Worm (Caenorhabditis elegans) whole organism, L3 larva: ENCODE measurements around the gene F35D2.1.

Experiments used
- ZK546.5 ChIP-seq: sonication (generic microtip); optimal IDR thresholded peaks from 2 replicates; lab custom pipeline; 2017; ENCODE audit warnings: missing biosample characterization, missing genetic modification characterization
- aly-2 ChIP-seq: fragments of 150-350 bp; optimal IDR thresholded peaks from 2 replicates; lab custom pipeline; 2014; ENCODE audit warnings: missing biosample characterization, missing genetic modification characterization
- ama-1 ChIP-seq: fragments of 150-350 bp; optimal IDR thresholded peaks from 2 replicates; lab custom pipeline; 2018
- ceh-16 ChIP-seq: sonication (generic microtip); optimal IDR thresholded peaks from 2 replicates; lab custom pipeline; 2017; ENCODE audit warnings: missing biosample characterization, missing genetic modification characterization
- ceh-28 ChIP-seq: fragments of 150-350 bp; optimal IDR thresholded peaks from 2 replicates; lab custom pipeline; 2014; ENCODE audit warnings: missing biosample characterization, missing genetic modification reagents, missing genetic modification characterization
- ceh-82 ChIP-seq: fragments of 150-350 bp; optimal IDR thresholded peaks from 2 replicates; lab custom pipeline; 2014; ENCODE audit warnings: missing biosample characterization, missing genetic modification characterization
- ceh-9 ChIP-seq: sonication (generic microtip); optimal IDR thresholded peaks from 2 replicates; lab custom pipeline; 2018; ENCODE audit warnings: missing biosample characterization, missing genetic modification characterization
- egl-27 ChIP-seq: sonication (generic microtip); optimal IDR thresholded peaks from 4 replicates; lab custom pipeline; 2017; ENCODE audit warnings: missing biosample characterization, missing genetic modification reagents, missing genetic modification characterization
- egl-5 ChIP-seq: fragments of 150-350 bp; optimal IDR thresholded peaks from 2 replicates; lab custom pipeline; 2017; ENCODE audit warnings: missing biosample characterization, missing genetic modification reagents, missing genetic modification characterization, inconsistent platforms
- elt-1 ChIP-seq: fragments of 150-350 bp; optimal IDR thresholded peaks from 2 replicates; lab custom pipeline; 2014; ENCODE audit warnings: missing biosample characterization, missing genetic modification characterization
- elt-2 ChIP-seq: sonication (generic microtip); optimal IDR thresholded peaks from 2 replicates; lab custom pipeline; 2016; ENCODE audit warnings: missing genetic modification reagents, mild to moderate bottlenecking, missing genetic modification characterization, missing compliant biosample characterization
- elt-3 ChIP-seq, 3 experiments: fragments of 150-350 bp in 1 of 3; sonication (generic microtip) in 2 of 3; optimal IDR thresholded peaks; 2 replicates in 2 of 3; 4 replicates in 1 of 3; lab custom pipeline; 2014 to 2017; ENCODE audit warnings: missing biosample characterization in 3 of 3, missing genetic modification characterization in 3 of 3
- eor-1 ChIP-seq, 2 experiments: fragments of 150-350 bp; optimal IDR thresholded peaks; 2 replicates each; lab custom pipeline; 2014 to 2018; ENCODE audit warnings: missing biosample characterization in 2 of 2, missing genetic modification characterization in 2 of 2
- fkh-10 ChIP-seq: sonication (generic microtip); optimal IDR thresholded peaks from 2 replicates; lab custom pipeline; 2017; ENCODE audit warnings: missing biosample characterization, missing genetic modification reagents, missing genetic modification characterization
- fkh-2 ChIP-seq: fragments of 150-350 bp; optimal IDR thresholded peaks from 2 replicates; lab custom pipeline; 2014; ENCODE audit warnings: missing biosample characterization, missing genetic modification reagents, missing genetic modification characterization
- fos-1 ChIP-seq: fragments of 150-350 bp; optimal IDR thresholded peaks from 2 replicates; lab custom pipeline; 2014; ENCODE audit warnings: missing biosample characterization, missing genetic modification characterization
- jun-1 ChIP-seq: fragments of 150-350 bp; optimal IDR thresholded peaks from 2 replicates; lab custom pipeline; 2014; ENCODE audit warnings: missing biosample characterization, missing genetic modification reagents, missing genetic modification characterization
- lin-15B ChIP-seq: fragments of 150-350 bp; optimal IDR thresholded peaks from 2 replicates; lab custom pipeline; 2014; ENCODE audit warnings: missing biosample characterization, missing genetic modification characterization
- lin-39 ChIP-seq: fragments of 150-350 bp; optimal IDR thresholded peaks from 2 replicates; lab custom pipeline; 2018; ENCODE audit warnings: missing biosample characterization, missing genetic modification reagents, missing genetic modification characterization
- lsy-12 ChIP-seq: sonication (generic microtip); optimal IDR thresholded peaks from 2 replicates; lab custom pipeline; 2016; ENCODE audit warnings: mild to moderate bottlenecking, missing genetic modification characterization, missing compliant biosample characterization
- mdl-1 ChIP-seq: fragments of 150-350 bp; optimal IDR thresholded peaks from 2 replicates; lab custom pipeline; 2014; ENCODE audit warnings: missing biosample characterization, missing genetic modification characterization
- mml-1 ChIP-seq: fragments of 150-350 bp; sonication (generic microtip); optimal IDR thresholded peaks from 3 replicates; lab custom pipeline; 2014; ENCODE audit warnings: missing biosample characterization, missing genetic modification characterization
- nfya-1 ChIP-seq: sonication (generic microtip); optimal IDR thresholded peaks from 2 replicates; lab custom pipeline; 2017; ENCODE audit warnings: missing genetic modification characterization, mild to moderate bottlenecking, missing compliant biosample characterization, antibody characterized with exemption, moderate library complexity; ENCODE audit not compliant: insufficient read depth
- nhr-11 ChIP-seq: fragments of 150-350 bp; optimal IDR thresholded peaks from 2 replicates; lab custom pipeline; 2014; ENCODE audit warnings: missing biosample characterization, missing genetic modification characterization
- nhr-12 ChIP-seq: fragments of 150-350 bp; optimal IDR thresholded peaks from 2 replicates; lab custom pipeline; 2014; ENCODE audit warnings: missing biosample characterization, missing genetic modification characterization
- nhr-23 ChIP-seq: fragments of 150-350 bp; optimal IDR thresholded peaks from 2 replicates; lab custom pipeline; 2014; ENCODE audit warnings: missing biosample characterization, missing genetic modification reagents, missing genetic modification characterization
- nhr-25 ChIP-seq: sonication (generic microtip); optimal IDR thresholded peaks from 2 replicates; lab custom pipeline; 2017; ENCODE audit warnings: missing biosample characterization, missing genetic modification characterization
- nhr-28 ChIP-seq: fragments of 150-350 bp; optimal IDR thresholded peaks from 2 replicates; lab custom pipeline; 2014; ENCODE audit warnings: missing biosample characterization, missing genetic modification characterization
- nhr-43 ChIP-seq: sonication (generic microtip); optimal IDR thresholded peaks from 2 replicates; lab custom pipeline; 2016; ENCODE audit warnings: mild to moderate bottlenecking, missing genetic modification characterization, missing compliant biosample characterization; ENCODE audit not compliant: poor library complexity, severe bottlenecking
- nhr-67 ChIP-seq: fragments of 150-350 bp; optimal IDR thresholded peaks from 2 replicates; lab custom pipeline; 2014; ENCODE audit warnings: missing biosample characterization, missing genetic modification characterization
- nhr-76 ChIP-seq: fragments of 150-350 bp; sonication (generic microtip); optimal IDR thresholded peaks from 5 replicates; lab custom pipeline; 2014; ENCODE audit warnings: missing biosample characterization, missing genetic modification characterization
- nhr-77 ChIP-seq: fragments of 150-350 bp; optimal IDR thresholded peaks from 2 replicates; lab custom pipeline; 2014; ENCODE audit warnings: missing biosample characterization, missing genetic modification characterization
- pha-4 ChIP-seq: fragments of 150-350 bp; optimal IDR thresholded peaks from 2 replicates; lab custom pipeline; 2014; ENCODE audit warnings: missing biosample characterization, missing genetic modification reagents, missing genetic modification characterization
- pqm-1 ChIP-seq: fragments of 150-350 bp; optimal IDR thresholded peaks from 2 replicates; lab custom pipeline; 2017; ENCODE audit warnings: missing biosample characterization, missing genetic modification characterization, inconsistent platforms
- sea-2 ChIP-seq: fragments of 150-350 bp; sonication (generic microtip); optimal IDR thresholded peaks from 4 replicates; lab custom pipeline; 2014; ENCODE audit warnings: missing biosample characterization, missing genetic modification reagents, missing genetic modification characterization
- skn-1 ChIP-seq: fragments of 150-350 bp; optimal IDR thresholded peaks from 2 replicates; lab custom pipeline; 2014; ENCODE audit warnings: missing biosample characterization, missing genetic modification characterization
- snpc-4 ChIP-seq: fragments of 150-350 bp; optimal IDR thresholded peaks from 2 replicates; lab custom pipeline; 2014; ENCODE audit warnings: missing biosample characterization, missing genetic modification characterization
- tbx-2 ChIP-seq: sonication (generic microtip); optimal IDR thresholded peaks from 2 replicates; lab custom pipeline; 2016; ENCODE audit warnings: mild to moderate bottlenecking, missing genetic modification characterization, missing compliant biosample characterization
- unc-62 ChIP-seq: fragments of 150-350 bp; sonication (generic microtip); optimal IDR thresholded peaks from 4 replicates; lab custom pipeline; 2014; ENCODE audit warnings: missing biosample characterization, missing genetic modification reagents, missing genetic modification characterization
- zag-1 ChIP-seq: fragments of 150-350 bp; optimal IDR thresholded peaks from 2 replicates; lab custom pipeline; 2014; ENCODE audit warnings: missing biosample characterization, missing genetic modification characterization
- ztf-11 ChIP-seq: fragments of 150-350 bp; optimal IDR thresholded peaks from 2 replicates; lab custom pipeline; 2014; ENCODE audit warnings: missing biosample characterization, missing genetic modification characterization
- ztf-4 ChIP-seq: fragments of 150-350 bp; optimal IDR thresholded peaks from 2 replicates; lab custom pipeline; 2014; ENCODE audit warnings: missing biosample characterization, missing genetic modification characterization

The F35D2.1 gene

ce11 chrII:7575614-7576013 is at the start of gene F35D2.1:
Gene F35D2.1 (plus strand): TSS chrII:7575914.
- TF ChIP-seq ceh-82 (tag; lab: Kevin White, UChicago) (no peak), nhr-12 (tag; lab: Kevin White, UChicago) (no peak), elt-1 (no peak), zag-1 (no peak), ZK546.5 (tag; lab: Kevin White, UChicago) (no peak)

ce11 chrII:7528210-7528609 is 47.5 kb upstream of the F35D2.1 start:
- TF ChIP-seq ceh-28 (tag; lab: Kevin White, UChicago) (peak; percentile 6), nhr-43 (tag; lab: Kevin White, UChicago) (peak; percentile 94), nhr-77 (tag; lab: Kevin White, UChicago) (no peak), tbx-2 (tag; lab: Kevin White, UChicago) (peak; percentile 25), pqm-1 (peak; percentile 78), nhr-25 (peak; percentile 57), elt-2 (tag; lab: Kevin White, UChicago) (peak; percentile 86), snpc-4 (tag; lab: Kevin White, UChicago) (no peak), nhr-23 (peak; percentile 89), nhr-12 (tag; lab: Kevin White, UChicago) (no peak), jun-1 (tag; lab: Kevin White, UChicago) (peak; percentile 45), mml-1 (tag; lab: Kevin White, UChicago) (peak; percentile 39)

- TF ChIP-seq fos-1 (tag; lab: Kevin White, UChicago) = peak; percentile 60
- no peak for TF ChIP-seq nhr-12 (tag; lab: Kevin White, UChicago)
- peak; percentile 73 for TF ChIP-seq pqm-1
- peak; percentile 1 to 61 (median 49) for TF ChIP-seq elt-3 (tag; optimal IDR thresholded peaks at IDR 0.05; lab: Kevin White, UChicago)
- TF ChIP-seq lsy-12 (tag; lab: Kevin White, UChicago) = peak; percentile 84
- peak; percentile 91 for TF ChIP-seq nhr-43 (tag; lab: Kevin White, UChicago)
- peak; percentile 53 for TF ChIP-seq mdl-1
- TF ChIP-seq zag-1 = no peak
- TF ChIP-seq ama-1 (lab: Kevin White, UChicago) = no peak
- peak; percentile 80 for TF ChIP-seq nhr-11 (tag; lab: Kevin White, UChicago)
- no peak for TF ChIP-seq fkh-10 (GFP tag; lab: Kevin White, UChicago)
- TF ChIP-seq tbx-2 (tag; lab: Kevin White, UChicago) = peak; percentile 62
- TF ChIP-seq sea-2 (GFP tag; lab: Kevin White, UChicago) = no peak
- no peak for TF ChIP-seq fkh-2 (tag; lab: Kevin White, UChicago)
- TF ChIP-seq skn-1 = peak; percentile 71
- no peak for TF ChIP-seq nhr-76 (tag; lab: Kevin White, UChicago)
- TF ChIP-seq elt-1 = peak; percentile 20
- peak; percentile 58 for TF ChIP-seq lin-15B (tag; lab: Kevin White, UChicago)
- TF ChIP-seq unc-62 (GFP tag; lab: Kevin White, UChicago) = peak; percentile 34
- TF ChIP-seq ztf-4 = peak; percentile 35
- peak; percentile 75 for TF ChIP-seq mml-1 (tag; lab: Kevin White, UChicago)
- peak; percentile 92 for TF ChIP-seq nhr-23
- no peak for TF ChIP-seq ceh-16 (tag; lab: Kevin White, UChicago)
- TF ChIP-seq ZK546.5 (tag; lab: Kevin White, UChicago) = no peak
- TF ChIP-seq aly-2 (tag; lab: Kevin White, UChicago) = no peak
- TF ChIP-seq egl-5 (tag; lab: Kevin White, UChicago) = peak; percentile 51
- TF ChIP-seq lin-39 (tag; lab: Kevin White, UChicago) = peak; percentile 67
- no peak for TF ChIP-seq ztf-11 (tag; lab: Kevin White, UChicago)
- peak; percentile 86 for TF ChIP-seq nhr-25
- TF ChIP-seq nhr-28 (tag; lab: Kevin White, UChicago) = no peak
- TF ChIP-seq elt-2 (tag; lab: Kevin White, UChicago) = peak; percentile 94
- peak; percentile 93 for TF ChIP-seq jun-1 (tag; lab: Kevin White, UChicago)
- TF ChIP-seq ceh-9 (tag; lab: Kevin White, UChicago) = no peak
- TF ChIP-seq nfya-1 (tag; lab: Kevin White, UChicago) = peak; percentile 87
- TF ChIP-seq pha-4 (tag; lab: Kevin White, UChicago) = peak; percentile 84
- no peak for TF ChIP-seq nhr-67 (tag; lab: Kevin White, UChicago)
- peak; percentile 60 for TF ChIP-seq ceh-28 (tag; lab: Kevin White, UChicago)
- TF ChIP-seq snpc-4 (tag; lab: Kevin White, UChicago) = peak; percentile 35
- peak; percentile 77 for TF ChIP-seq egl-27 (tag; lab: Kevin White, UChicago)
- TF ChIP-seq eor-1 (tag; optimal IDR thresholded peaks at IDR 0.05; lab: Kevin White, UChicago) = no peak
- TF ChIP-seq, all 47 proteins: peak for 25
Observed at ce11 chrII:7529078-7529683, 46.5 kb upstream of the F35D2.1 start, which contains the start of gene ZK1290.5. Gene ZK1290.5 (plus strand): TSS chrII:7529643.
